Worm (Caenorhabditis elegans) whole organism, L4 larva: ENCODE measurements around the gene C05E11.2.

ENCODE experiments used
- aly-2 ChIP-seq: sonication (generic microtip); optimal IDR thresholded peaks from 2 replicates; lab custom pipeline; 2018; ENCODE audit warnings: missing biosample characterization, missing genetic modification characterization
- ama-1 ChIP-seq: fragments of 150-350 bp; optimal IDR thresholded peaks from 2 replicates; lab custom pipeline; 2014; ENCODE audit warnings: inconsistent platforms, mixed read lengths
- fkh-10 ChIP-seq: fragments of 150-350 bp; optimal IDR thresholded peaks from 2 replicates; lab custom pipeline; 2014; ENCODE audit warnings: missing biosample characterization, missing genetic modification reagents, missing genetic modification characterization
- gei-8 ChIP-seq: fragments of 200-800 bp; sonication (Bioruptor generic); optimal IDR thresholded peaks from 2 replicates; lab custom pipeline; 2018; ENCODE audit warnings: mild to moderate bottlenecking, missing genetic modification characterization, missing compliant biosample characterization
- madf-9 ChIP-seq: fragments of 200-800 bp; sonication (Bioruptor generic); conservative IDR thresholded peaks from 2 replicates; pipeline ENCODE4 v1.3.6; 2022; ENCODE audit warnings: missing genetic modification reagents, missing genetic modification characterization, missing compliant biosample characterization
- nhr-11 ChIP-seq: fragments of 150-350 bp; optimal IDR thresholded peaks from 2 replicates; lab custom pipeline; 2014; ENCODE audit warnings: missing biosample characterization, missing genetic modification characterization
- pqm-1 ChIP-seq: sonication (generic microtip); optimal IDR thresholded peaks from 2 replicates; lab custom pipeline; 2017; ENCODE audit warnings: missing biosample characterization, missing genetic modification characterization
- spr-1 ChIP-seq: sonication (generic microtip); optimal IDR thresholded peaks from 2 replicates; lab custom pipeline; 2016; ENCODE audit warnings: mild to moderate bottlenecking, missing genetic modification characterization, missing compliant biosample characterization
- unc-130 ChIP-seq: sonication (generic microtip); optimal IDR thresholded peaks from 2 replicates; lab custom pipeline; 2016; ENCODE audit warnings: missing genetic modification reagents, missing genetic modification characterization, missing compliant biosample characterization
- unc-62 ChIP-seq, 3 experiments: fragments of 150-350 bp in 1 of 3; sonication (generic microtip); optimal IDR thresholded peaks in 2 of 3; peaks in 1 of 3; 1 replicate in 1 of 3; 2 replicates in 2 of 3; lab custom pipeline; 2014 to 2017; ENCODE audit warnings: missing biosample characterization in 3 of 3, missing genetic modification characterization in 3 of 3, missing genetic modification reagents in 3 of 3, missing genotype in 1 of 3
- ztf-11 ChIP-seq: fragments of 150-350 bp; optimal IDR thresholded peaks from 2 replicates; lab custom pipeline; 2014; ENCODE audit warnings: missing biosample characterization, missing genetic modification characterization

DNA sequence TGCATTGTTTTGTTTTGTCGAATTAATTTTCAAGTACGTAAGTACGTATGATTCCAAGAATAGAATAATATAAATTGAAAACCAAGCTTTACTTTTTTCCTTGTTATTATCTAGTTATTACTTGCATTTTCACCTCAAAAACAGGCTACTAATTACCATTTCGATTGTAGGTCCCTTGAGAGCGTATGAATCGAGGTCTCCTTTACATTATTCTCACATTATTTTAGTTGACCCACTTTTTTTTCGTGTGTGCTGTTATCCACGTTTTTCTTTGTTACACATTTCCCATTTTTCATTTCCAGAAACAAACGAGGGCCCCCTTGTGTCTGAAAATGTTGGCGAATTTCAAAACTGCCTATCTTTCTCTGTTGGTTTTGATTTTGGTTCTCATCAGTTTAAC is 24.9 kb upstream of the C05E11.2 start, which contains the start of gene C05E11.6:
- TF ChIP-seq madf-9 (GFP tag; lab: Robert Waterston, UW): no peak
- no peak for TF ChIP-seq fkh-10 (GFP tag; lab: Kevin White, UChicago)
- no peak for TF ChIP-seq gei-8
- TF ChIP-seq pqm-1 (tag; lab: Kevin White, UChicago): no peak
- TF ChIP-seq unc-130 (GFP tag; lab: Kevin White, UChicago): no peak
- TF ChIP-seq aly-2 (tag; lab: Kevin White, UChicago): no peak
- no peak for TF ChIP-seq ztf-11 (tag; lab: Kevin White, UChicago)
- no peak for TF ChIP-seq ama-1 (lab: Kevin White, UChicago)
- no peak for TF ChIP-seq unc-62 (GFP tag; optimal IDR thresholded peaks at IDR 0.05 in 1 of 2; lab: Kevin White, UChicago)
- TF ChIP-seq unc-62 (tag; optimal IDR thresholded peaks at IDR 0.05; lab: Kevin White, UChicago): no peak
- TF ChIP-seq nhr-11: no peak
- no peak for TF ChIP-seq spr-1 (tag; lab: Kevin White, UChicago)
